Worm (Caenorhabditis elegans) whole organism, mixed stage, embryonic: Measurements from ENCODE around the gene srz-82.

Experiments
- blmp-1 ChIP-seq: fragments of 150-350 bp; optimal IDR thresholded peaks from 2 replicates; lab custom pipeline; 2014; ENCODE audit warnings: missing biosample characterization, missing genetic modification characterization
- ceh-83 ChIP-seq: fragments of 200-800 bp; sonication (Bioruptor generic); optimal IDR thresholded peaks from 2 replicates; lab custom pipeline; 2018; ENCODE audit warnings: mild to moderate bottlenecking, missing genetic modification characterization, missing compliant biosample characterization
- elt-3 ChIP-seq: fragments of 150-350 bp; optimal IDR thresholded peaks from 2 replicates; lab custom pipeline; 2014; ENCODE audit warnings: missing biosample characterization, missing genetic modification characterization
- lin-13 ChIP-seq: fragments of 150-350 bp; optimal IDR thresholded peaks from 2 replicates; lab custom pipeline; 2014; ENCODE audit warnings: missing biosample characterization, missing genetic modification characterization
- nhr-12 ChIP-seq: fragments of 150-350 bp; optimal IDR thresholded peaks from 2 replicates; lab custom pipeline; 2014; ENCODE audit warnings: missing biosample characterization, missing genetic modification characterization
- nhr-28 ChIP-seq: fragments of 150-350 bp; optimal IDR thresholded peaks from 2 replicates; lab custom pipeline; 2014; ENCODE audit warnings: missing biosample characterization, missing genetic modification characterization
- nhr-76 ChIP-seq: sonication (generic microtip); optimal IDR thresholded peaks from 2 replicates; lab custom pipeline; 2017; ENCODE audit warnings: missing biosample characterization, missing genetic modification characterization
- tbx-8 ChIP-seq: fragments of 200-800 bp; sonication (Bioruptor generic); optimal IDR thresholded peaks from 2 replicates; lab custom pipeline; 2018; ENCODE audit warnings: mild to moderate bottlenecking, missing genetic modification characterization, moderate library complexity, missing compliant biosample characterization
- unc-39 ChIP-seq: fragments of 150-350 bp; optimal IDR thresholded peaks from 2 replicates; lab custom pipeline; 2014; ENCODE audit warnings: missing biosample characterization, missing genetic modification characterization

DNA sequence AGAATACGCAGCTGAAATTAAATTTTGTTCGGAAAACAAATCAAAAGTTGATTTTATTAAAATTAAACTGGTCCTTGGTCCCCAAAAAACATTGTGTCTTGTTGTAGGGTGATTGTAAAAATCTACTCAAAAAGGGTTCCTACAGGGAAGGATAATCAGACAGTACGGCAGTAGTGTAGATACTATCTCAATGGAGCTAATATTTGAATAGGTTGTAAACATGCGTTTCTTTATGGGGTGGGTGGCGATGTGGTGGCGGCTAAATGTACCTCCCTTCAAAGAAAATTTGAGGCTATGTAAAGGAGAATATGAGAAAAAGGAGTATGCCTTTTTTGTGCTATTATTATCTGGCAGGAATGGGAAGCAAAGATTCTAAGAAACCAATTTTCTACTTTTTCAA, 30.2 kb upstream of the srz-82 start:
- TF ChIP-seq blmp-1 (tag; lab: Kevin White, UChicago) = no peak
- TF ChIP-seq unc-39 (tag; lab: Kevin White, UChicago) = no peak
- no peak for TF ChIP-seq nhr-12 (tag; lab: Kevin White, UChicago)
- no peak for TF ChIP-seq nhr-76 (tag; lab: Kevin White, UChicago)
- no peak for TF ChIP-seq nhr-28 (tag; lab: Kevin White, UChicago)
- no peak for TF ChIP-seq elt-3
- no peak for TF ChIP-seq tbx-8 (GFP tag; lab: Kevin White, UChicago)
- TF ChIP-seq lin-13 (tag; lab: Kevin White, UChicago) = no peak
- TF ChIP-seq ceh-83 (GFP tag; lab: Kevin White, UChicago) = no peak
